Worm (Caenorhabditis elegans) whole organism, midembryonic: Measurements from ENCODE around the gene eif-2Bgamma.

Experiments used
- T22C8.4 ChIP-seq: fragments of 200-800 bp; sonication (Bioruptor generic); IDR thresholded peaks from 2 replicates; pipeline ENCODE4 v1.3.6; 2022; ENCODE audit warnings: missing genetic modification characterization, missing compliant biosample characterization
- cog-1 ChIP-seq: sonication (generic microtip); optimal IDR thresholded peaks from 2 replicates; lab custom pipeline; 2016; ENCODE audit warnings: missing genetic modification characterization, missing compliant biosample characterization
- flt-1 ChIP-seq: fragments of 200-800 bp; sonication (Bioruptor generic); IDR thresholded peaks from 2 replicates; pipeline ENCODE4 v1.3.6; 2022; ENCODE audit warnings: missing genetic modification characterization, missing compliant biosample characterization
- klf-2 ChIP-seq: fragments of 200-800 bp; sonication (Bioruptor generic); conservative IDR thresholded peaks from 2 replicates; pipeline ENCODE4 v1.3.6; 2022; ENCODE audit warnings: missing genetic modification reagents, missing genetic modification characterization, missing compliant biosample characterization
- med-1 ChIP-seq: sonication (generic microtip); optimal IDR thresholded peaks from 2 replicates; lab custom pipeline; 2017; ENCODE audit warnings: missing genetic modification characterization, mild to moderate bottlenecking, missing compliant biosample characterization, antibody characterized with exemption, missing genetic modification reagents; ENCODE audit not compliant: insufficient read depth
- ref-1 ChIP-seq: fragments of 200-800 bp; sonication (Bioruptor generic); conservative IDR thresholded peaks from 2 replicates; pipeline ENCODE4 v1.3.6; 2022; ENCODE audit warnings: missing genetic modification reagents, missing genetic modification characterization, missing compliant biosample characterization
- tab-1 ChIP-seq: fragments of 200-800 bp; sonication (Bioruptor generic); IDR thresholded peaks from 2 replicates; pipeline ENCODE4 v1.3.6; 2022; ENCODE audit warnings: missing genetic modification characterization, missing compliant biosample characterization
- ztf-23 ChIP-seq: fragments of 200-800 bp; sonication (Bioruptor generic); IDR thresholded peaks from 2 replicates; pipeline ENCODE4 v1.3.6; 2022; ENCODE audit warnings: missing genetic modification reagents, missing genetic modification characterization, missing compliant biosample characterization
- ztf-29 ChIP-seq: fragments of 200-800 bp; sonication (Bioruptor generic); IDR thresholded peaks from 2 replicates; pipeline ENCODE4 v1.3.6; 2022; ENCODE audit warnings: missing genetic modification reagents, missing genetic modification characterization, missing compliant biosample characterization

ce11 chrII:7001405-7001804 is 34.0 kb upstream of the eif-2Bgamma start:
- TF ChIP-seq klf-2 (GFP tag; lab: Robert Waterston, UW) (peak; percentile 85), T22C8.4 (peak; percentile 88), ztf-23 (GFP tag; lab: Robert Waterston, UW) (peak; percentile 89), ref-1 (GFP tag; lab: Robert Waterston, UW) (peak; percentile 92), med-1 (GFP tag; lab: Kevin White, UChicago) (peak; percentile 7), ztf-29 (GFP tag; lab: Robert Waterston, UW) (peak; percentile 93), cog-1 (tag; lab: Kevin White, UChicago) (peak; percentile 38), flt-1 (GFP tag; lab: Robert Waterston, UW) (peak; percentile 98), tab-1 (GFP tag; lab: Robert Waterston, UW) (peak; percentile 95)
